Worm (Caenorhabditis elegans) whole organism, L4 larva: ENCODE data around the gene cmd-1.
A peak's percentile ranks its signal among the peaks of the same experiment; 100 is the strongest.

ENCODE experiments used
- F10B5.3 ChIP-seq: sonication (generic microtip); optimal IDR thresholded peaks from 2 replicates; lab custom pipeline; 2016; ENCODE audit warnings: mild to moderate bottlenecking, missing genetic modification characterization, missing compliant biosample characterization
- F26F4.8 ChIP-seq: fragments of 200-800 bp; sonication (Bioruptor generic); conservative IDR thresholded peaks from 2 replicates; pipeline ENCODE4 v1.3.6; 2022; ENCODE audit warnings: missing genetic modification characterization, missing compliant biosample characterization
- F37D6.2 ChIP-seq: sonication (generic microtip); optimal IDR thresholded peaks from 2 replicates; lab custom pipeline; 2016; ENCODE audit warnings: mild to moderate bottlenecking, missing genetic modification characterization, missing compliant biosample characterization
- F44E2.7 ChIP-seq: fragments of 200-800 bp; sonication (Bioruptor generic); IDR thresholded peaks from 2 replicates; pipeline ENCODE4 v2.1.2; 2022; ENCODE audit warnings: missing genetic modification characterization, missing compliant biosample characterization
- T26A8.4 ChIP-seq: fragments of 200-800 bp; sonication (Bioruptor generic); IDR thresholded peaks from 2 replicates; pipeline ENCODE4 v1.3.6; 2022; ENCODE audit warnings: missing genetic modification characterization, missing compliant biosample characterization
- Y105C5A.15 ChIP-seq: fragments of 200-800 bp; sonication (Bioruptor generic); IDR thresholded peaks from 2 replicates; pipeline ENCODE4 v1.3.6; 2022; ENCODE audit warnings: missing genetic modification characterization, missing compliant biosample characterization
- Y75B8A.6 ChIP-seq: fragments of 200-800 bp; sonication (Bioruptor generic); IDR thresholded peaks from 2 replicates; pipeline ENCODE4 v1.3.6; 2022; ENCODE audit warnings: missing genetic modification reagents, missing genetic modification characterization, missing compliant biosample characterization
- aha-1 ChIP-seq: fragments of 150-350 bp; peaks from one replicate; lab custom pipeline; 2014; ENCODE audit warnings: missing biosample characterization, missing genetic modification characterization
- ama-1 ChIP-seq: fragments of 150-350 bp; optimal IDR thresholded peaks from 2 replicates; lab custom pipeline; 2014; ENCODE audit warnings: inconsistent platforms, mixed read lengths
- ces-1 ChIP-seq: fragments of 150-350 bp; sonication (generic microtip); optimal IDR thresholded peaks from 4 replicates; lab custom pipeline; 2014; ENCODE audit warnings: missing biosample characterization, missing genetic modification reagents, missing genetic modification characterization
- daf-16 ChIP-seq, 3 experiments: sonication (generic microtip); optimal IDR thresholded peaks; 2 replicates each; lab custom pipeline; 2016 to 2017; ENCODE audit warnings: missing genetic modification characterization in 3 of 3, missing genetic modification reagents in 3 of 3, mild to moderate bottlenecking in 2 of 3, missing compliant biosample characterization in 2 of 3, missing biosample characterization in 1 of 3, moderate library complexity in 1 of 3
- dmd-6 ChIP-seq: fragments of 200-800 bp; sonication (Bioruptor generic); IDR thresholded peaks from 2 replicates; pipeline ENCODE4 v1.3.6; 2022; ENCODE audit warnings: missing genetic modification reagents, missing genetic modification characterization, missing compliant biosample characterization
- dmd-9 ChIP-seq: fragments of 200-800 bp; sonication (Bioruptor generic); IDR thresholded peaks from 2 replicates; pipeline ENCODE4 v1.3.6; 2022; ENCODE audit warnings: missing genetic modification reagents, missing genetic modification characterization, missing compliant biosample characterization
- duxl-1 ChIP-seq: sonication (generic microtip); optimal IDR thresholded peaks from 2 replicates; lab custom pipeline; 2016; ENCODE audit warnings: mild to moderate bottlenecking, missing genetic modification characterization, moderate library complexity, missing compliant biosample characterization; ENCODE audit not compliant: poor library complexity
- dve-1 ChIP-seq: sonication (generic microtip); optimal IDR thresholded peaks from 2 replicates; lab custom pipeline; 2017; ENCODE audit warnings: antibody characterized with exemption, mild to moderate bottlenecking, missing genetic modification characterization, missing compliant biosample characterization; ENCODE audit not compliant: insufficient read depth
- egl-43 ChIP-seq: fragments of 200-800 bp; sonication (Bioruptor generic); IDR thresholded peaks from 2 replicates; pipeline ENCODE4 v1.3.6; 2022; ENCODE audit warnings: missing genetic modification reagents, missing genetic modification characterization, missing compliant biosample characterization
- gei-8 ChIP-seq: fragments of 200-800 bp; sonication (Bioruptor generic); optimal IDR thresholded peaks from 2 replicates; lab custom pipeline; 2018; ENCODE audit warnings: mild to moderate bottlenecking, missing genetic modification characterization, missing compliant biosample characterization
- hif-1 ChIP-seq, 2 experiments: sonication (generic microtip); optimal IDR thresholded peaks; 2 replicates each; lab custom pipeline; 2016 to 2017; ENCODE audit warnings: missing compliant biosample characterization in 2 of 2, missing genetic modification characterization in 2 of 2, missing genetic modification reagents in 2 of 2, missing genotype in 2 of 2, mild to moderate bottlenecking in 1 of 2
- hlh-11 ChIP-seq: fragments of 200-800 bp; sonication (Bioruptor generic); optimal IDR thresholded peaks from 2 replicates; lab custom pipeline; 2018; ENCODE audit warnings: mild to moderate bottlenecking, missing genetic modification characterization, missing compliant biosample characterization
- hmg-1.1 ChIP-seq: fragments of 200-800 bp; sonication (Bioruptor generic); IDR thresholded peaks from 2 replicates; pipeline ENCODE4 v1.3.6; 2022; ENCODE audit warnings: missing genetic modification reagents, missing genetic modification characterization, missing compliant biosample characterization
- jun-1 ChIP-seq: fragments of 150-350 bp; optimal IDR thresholded peaks from 2 replicates; lab custom pipeline; 2014; ENCODE audit warnings: missing biosample characterization, missing genetic modification reagents, missing genetic modification characterization
- lin-1 ChIP-seq: fragments of 200-800 bp; sonication (Bioruptor generic); IDR thresholded peaks from 2 replicates; pipeline ENCODE4 v1.3.6; 2022; ENCODE audit warnings: missing genetic modification reagents, missing genetic modification characterization, missing compliant biosample characterization
- lin-38 ChIP-seq: fragments of 200-800 bp; sonication (Bioruptor generic); IDR thresholded peaks from 2 replicates; pipeline ENCODE4 v1.3.6; 2022; ENCODE audit warnings: missing genetic modification reagents, missing genetic modification characterization, missing compliant biosample characterization
- lin-39 ChIP-seq: fragments of 150-350 bp; optimal IDR thresholded peaks from 2 replicates; lab custom pipeline; 2014; ENCODE audit warnings: missing biosample characterization, missing genetic modification reagents, missing genetic modification characterization
- lsy-2 ChIP-seq, 2 experiments: fragments of 150-350 bp in 1 of 2; sonication (generic microtip) in 1 of 2; optimal IDR thresholded peaks; 2 replicates each; lab custom pipeline; 2014 to 2017; ENCODE audit warnings: missing biosample characterization in 2 of 2, missing genetic modification characterization in 2 of 2
- madf-5 ChIP-seq, 2 experiments: fragments of 200-800 bp; sonication (Bioruptor generic); IDR thresholded peaks; 2 replicates each; pipeline ENCODE4 v1.3.6; 2022; ENCODE audit warnings: missing compliant biosample characterization in 2 of 2, missing genetic modification characterization in 2 of 2
- mes-2 ChIP-seq: sonication (generic microtip); optimal IDR thresholded peaks from 2 replicates; lab custom pipeline; 2016; ENCODE audit warnings: missing genotype, mild to moderate bottlenecking, missing genetic modification characterization, missing compliant biosample characterization; ENCODE audit not compliant: poor library complexity, severe bottlenecking
- nhr-102 ChIP-seq: sonication (generic microtip); optimal IDR thresholded peaks from 2 replicates; lab custom pipeline; 2016; ENCODE audit warnings: mild to moderate bottlenecking, missing genetic modification characterization, moderate library complexity, missing compliant biosample characterization
- nhr-111 ChIP-seq: fragments of 200-800 bp; sonication (Bioruptor generic); optimal IDR thresholded peaks from 2 replicates; lab custom pipeline; 2018; ENCODE audit warnings: mild to moderate bottlenecking, missing genetic modification characterization, missing compliant biosample characterization
- nhr-41 ChIP-seq: fragments of 200-800 bp; sonication (Bioruptor generic); IDR thresholded peaks from 2 replicates; pipeline ENCODE4 v1.3.6; 2022; ENCODE audit warnings: missing genetic modification reagents, missing genetic modification characterization, missing compliant biosample characterization
- nhr-6 ChIP-seq: fragments of 150-350 bp; optimal IDR thresholded peaks from 2 replicates; lab custom pipeline; 2014; ENCODE audit warnings: missing biosample characterization, missing genetic modification characterization
- nhr-77 ChIP-seq: fragments of 150-350 bp; optimal IDR thresholded peaks from 2 replicates; lab custom pipeline; 2014; ENCODE audit warnings: missing biosample characterization, missing genetic modification characterization
- pha-4 ChIP-seq, 2 experiments: fragments of 150-350 bp in 1 of 2; fragments of 200-800 bp in 1 of 2; sonication (Bioruptor generic) in 1 of 2; IDR thresholded peaks in 1 of 2; optimal IDR thresholded peaks in 1 of 2; 2 replicates each; pipeline versions ENCODE4 v1.3.6 to Lab custom; 2014 to 2022; ENCODE audit warnings: missing genetic modification characterization in 2 of 2, missing genetic modification reagents in 2 of 2, missing biosample characterization in 1 of 2, missing compliant biosample characterization in 1 of 2
- php-3 ChIP-seq: fragments of 200-800 bp; sonication (Bioruptor generic); IDR thresholded peaks from 2 replicates; pipeline ENCODE4 v1.3.6; 2022; ENCODE audit warnings: missing genetic modification reagents, missing genetic modification characterization, missing compliant biosample characterization
- rbr-2 ChIP-seq: sonication (generic microtip); optimal IDR thresholded peaks from 2 replicates; lab custom pipeline; 2016; ENCODE audit warnings: missing genotype, missing genetic modification characterization, missing compliant biosample characterization
- sdz-12 ChIP-seq: fragments of 200-800 bp; sonication (Bioruptor generic); optimal IDR thresholded peaks from 2 replicates; lab custom pipeline; 2018; ENCODE audit warnings: mild to moderate bottlenecking, missing genetic modification characterization, missing compliant biosample characterization
- tag-97 ChIP-seq: fragments of 200-800 bp; sonication (Bioruptor generic); IDR thresholded peaks from 2 replicates; pipeline ENCODE4 v1.3.6; 2022; ENCODE audit warnings: missing genetic modification characterization, missing compliant biosample characterization
- tra-1 ChIP-seq: fragments of 200-800 bp; sonication (Bioruptor generic); IDR thresholded peaks from 2 replicates; pipeline ENCODE4 v1.3.6; 2022; ENCODE audit warnings: missing genetic modification reagents, missing genetic modification characterization, missing compliant biosample characterization
- unc-130 ChIP-seq: sonication (generic microtip); optimal IDR thresholded peaks from 2 replicates; lab custom pipeline; 2016; ENCODE audit warnings: missing genetic modification reagents, missing genetic modification characterization, missing compliant biosample characterization
- unc-62 ChIP-seq, 3 experiments: fragments of 150-350 bp in 1 of 3; sonication (generic microtip); optimal IDR thresholded peaks in 2 of 3; peaks in 1 of 3; 1 replicate in 1 of 3; 2 replicates in 2 of 3; lab custom pipeline; 2014 to 2017; ENCODE audit warnings: missing biosample characterization in 3 of 3, missing genetic modification characterization in 3 of 3, missing genetic modification reagents in 3 of 3, missing genotype in 1 of 3
- vab-7 ChIP-seq: fragments of 200-800 bp; sonication (Bioruptor generic); IDR thresholded peaks from 2 replicates; pipeline ENCODE4 v1.3.6; 2022; ENCODE audit warnings: missing genetic modification reagents, missing genetic modification characterization, missing compliant biosample characterization
- zag-1 ChIP-seq: fragments of 150-350 bp; optimal IDR thresholded peaks from 2 replicates; lab custom pipeline; 2014; ENCODE audit warnings: missing biosample characterization, missing genetic modification characterization
- zfp-3 ChIP-seq: fragments of 200-800 bp; sonication (Bioruptor generic); conservative IDR thresholded peaks from 2 replicates; pipeline ENCODE4 v1.3.6; 2022; ENCODE audit warnings: missing genetic modification reagents, missing genetic modification characterization, missing compliant biosample characterization
- ztf-11 ChIP-seq: fragments of 150-350 bp; optimal IDR thresholded peaks from 2 replicates; lab custom pipeline; 2014; ENCODE audit warnings: missing biosample characterization, missing genetic modification characterization
- ztf-7 ChIP-seq: fragments of 150-350 bp; optimal IDR thresholded peaks from 2 replicates; lab custom pipeline; 2014; ENCODE audit warnings: missing biosample characterization, missing genetic modification characterization

The cmd-1 gene

DNA sequence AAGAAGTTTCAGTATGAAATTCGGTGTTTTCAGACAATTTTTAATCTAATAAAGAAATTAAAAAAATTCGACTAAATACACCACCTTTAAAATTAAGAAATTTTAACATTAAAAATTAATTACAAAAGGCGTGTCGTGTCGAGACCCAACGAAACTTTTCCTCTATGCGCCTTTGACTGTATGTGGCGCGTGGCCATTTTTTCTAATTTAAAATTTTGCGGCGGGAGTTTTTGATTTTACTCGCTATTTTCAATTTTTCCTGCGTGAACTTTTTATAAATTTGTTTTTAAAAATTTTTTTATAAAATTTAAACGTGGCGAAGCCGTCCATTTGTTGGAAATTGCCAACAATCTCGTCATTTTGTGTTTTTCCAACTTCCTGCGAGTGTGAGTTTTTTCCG, 3.3 kb upstream of the cmd-1 start (continued):
- TF ChIP-seq Y105C5A.15 (GFP tag; lab: Robert Waterston, UW) = no peak

DNA sequence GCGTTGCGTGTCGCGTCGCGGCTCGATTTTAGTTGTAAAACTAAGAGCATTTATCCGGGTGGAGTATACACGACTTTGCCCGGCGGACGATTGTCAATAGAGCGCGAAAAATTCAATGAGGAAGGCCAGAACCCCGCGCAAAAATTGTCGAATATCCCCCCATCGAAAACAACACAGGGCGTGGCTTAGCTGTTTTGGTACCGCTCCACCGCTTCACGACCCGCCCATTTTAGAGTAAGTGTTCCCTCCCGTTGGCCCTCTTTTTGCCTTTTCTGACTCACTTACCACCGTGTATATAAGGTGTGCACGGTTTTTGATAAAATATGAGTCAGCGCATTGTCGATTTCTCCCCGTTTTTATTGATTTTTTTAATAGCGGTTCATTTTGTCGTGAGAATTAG, 2.7 kb upstream of the cmd-1 start:
- TF ChIP-seq vab-7 (GFP tag; lab: Robert Waterston, UW) (0 out of 2 replicates have a peak, but pooled peaks have one; percentile 19), ces-1 (no peak), aha-1 (tag; lab: Kevin White, UChicago) (peak; percentile 92), daf-16 (GFP tag; optimal IDR thresholded peaks at IDR 0.05; lab: Kevin White, UChicago) (no peak), daf-16 (tag; optimal IDR thresholded peaks at IDR 0.05; lab: Kevin White, UChicago) (no peak), zag-1 (tag; lab: Kevin White, UChicago) (no peak), php-3 (GFP tag; lab: Robert Waterston, UW) (0 out of 2 replicates have a peak, but pooled peaks have one; percentile 33), Y75B8A.6 (GFP tag; lab: Robert Waterston, UW) (no peak), dmd-9 (GFP tag; lab: Robert Waterston, UW) (no peak), nhr-41 (GFP tag; lab: Robert Waterston, UW) (no peak), ztf-7 (no peak), dve-1 (tag; lab: Kevin White, UChicago) (no peak), tra-1 (GFP tag; lab: Robert Waterston, UW) (no peak), duxl-1 (no peak), F44E2.7 (GFP tag; lab: Robert Waterston, UW) (no peak), unc-62 (GFP tag; optimal IDR thresholded peaks at IDR 0.05 in 1 of 2; lab: Kevin White, UChicago) (peak in 1 of 2 experiments; percentile 39), unc-62 (tag; optimal IDR thresholded peaks at IDR 0.05; lab: Kevin White, UChicago) (no peak), pha-4 (GFP tag; IDR thresholded peaks at IDR 0.05; lab: Robert Waterston, UW) (no peak), pha-4 (tag; optimal IDR thresholded peaks at IDR 0.05; lab: Kevin White, UChicago) (no peak), tag-97 (GFP tag; lab: Robert Waterston, UW) (no peak), nhr-111 (GFP tag; lab: Kevin White, UChicago) (no peak), sdz-12 (GFP tag; lab: Kevin White, UChicago) (peak; percentile 29), ama-1 (lab: Kevin White, UChicago) (no peak), nhr-6 (tag; lab: Kevin White, UChicago) (peak; percentile 11), F26F4.8 (GFP tag; lab: Robert Waterston, UW) (no peak), Y105C5A.15 (GFP tag; lab: Robert Waterston, UW) (0 out of 2 replicates have a peak, but pooled peaks have one; percentile 53), lin-1 (GFP tag; lab: Robert Waterston, UW) (no peak), ztf-11 (tag; lab: Kevin White, UChicago) (no peak), jun-1 (tag; lab: Kevin White, UChicago) (no peak), madf-5 (GFP tag; IDR thresholded peaks at IDR 0.05; lab: Robert Waterston, UW) (no peak), F10B5.3 (tag; lab: Kevin White, UChicago) (no peak)

DNA sequence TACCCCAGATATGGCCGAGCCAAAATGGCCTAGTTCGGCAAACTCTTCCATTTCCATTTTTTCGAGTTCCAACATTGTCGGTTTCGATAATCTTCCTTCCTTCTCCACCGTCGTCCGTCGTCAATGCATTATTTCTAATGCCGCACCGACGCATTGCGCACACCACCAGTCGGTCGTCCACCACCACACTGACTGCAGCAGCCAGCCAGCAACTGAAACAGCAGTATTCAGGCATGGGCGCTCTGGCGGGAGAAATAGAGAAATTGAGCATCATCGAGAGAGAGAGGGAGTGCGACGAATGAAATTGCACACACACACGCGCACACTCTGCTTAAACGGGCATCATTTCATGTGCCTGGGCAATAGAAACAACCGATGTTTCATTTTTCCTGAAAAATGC, 2.1 kb upstream of the cmd-1 start:
- TF ChIP-seq mes-2 (peak; percentile 60), dmd-6 (GFP tag; lab: Robert Waterston, UW) (peak; percentile 49), nhr-102 (tag; lab: Kevin White, UChicago) (peak; percentile 22), lsy-2 (tag; optimal IDR thresholded peaks at IDR 0.05; lab: Kevin White, UChicago) (peak in 1 of 2 experiments; percentile 41), unc-130 (GFP tag; lab: Kevin White, UChicago) (no peak), dve-1 (tag; lab: Kevin White, UChicago) (peak; percentile 72), lin-39 (tag; lab: Kevin White, UChicago) (no peak), tra-1 (GFP tag; lab: Robert Waterston, UW) (peak; percentile 57; the same call in 1 of the 2 replicates), egl-43 (peak; percentile 64), daf-16 (GFP tag; optimal IDR thresholded peaks at IDR 0.05; lab: Kevin White, UChicago) (peak in 1 of 2 experiments; percentile 14), daf-16 (tag; optimal IDR thresholded peaks at IDR 0.05; lab: Kevin White, UChicago) (peak; percentile 52), hmg-1.1 (GFP tag; lab: Robert Waterston, UW) (peak; percentile 75), nhr-77 (peak; percentile 11), rbr-2 (tag; lab: Kevin White, UChicago) (peak; percentile 67), gei-8 (GFP tag; lab: Kevin White, UChicago) (no peak), hlh-11 (tag; lab: Kevin White, UChicago) (peak; percentile 78), zfp-3 (GFP tag; lab: Robert Waterston, UW) (no peak), hif-1 (tag; optimal IDR thresholded peaks at IDR 0.05; lab: Kevin White, UChicago) (peak in 1 of 2 experiments; percentile 66), unc-62 (GFP tag; optimal IDR thresholded peaks at IDR 0.05 in 1 of 2; lab: Kevin White, UChicago) (peak in 1 of 2 experiments; percentile 57), unc-62 (tag; optimal IDR thresholded peaks at IDR 0.05; lab: Kevin White, UChicago) (no peak), F37D6.2 (tag; lab: Kevin White, UChicago) (peak; percentile 58), lin-38 (GFP tag; lab: Robert Waterston, UW) (peak; percentile 22; the same call in 1 of the 2 replicates), T26A8.4 (peak; percentile 57)
